Fruit fly (Drosophila melanogaster): ENCODE measurements around the gene spri.
A peak's percentile ranks its signal among the peaks of the same experiment; 100 is the strongest.

The spri gene

dm6 chrX:10540463-10540862, 44.8 kb downstream of the spri start:
- TF ChIP-seq CG14441 (GFP tag; IDR thresholded peaks at IDR 0.05) = no peak
- TF ChIP-seq Sin3A (optimal IDR thresholded peaks at IDR 0.05) = no peak
- TF ChIP-seq CG3726 (GFP tag; IDR thresholded peaks at IDR 0.05) = no peak
- TF ChIP-seq CG3407 (GFP tag; optimal IDR thresholded peaks at IDR 0.05) = peak; percentile 98
- peak; percentile 56 for TF ChIP-seq abd-A (tag; optimal IDR thresholded peaks at IDR 0.05)
- TF ChIP-seq hkb (optimal IDR thresholded peaks at IDR 0.05) = no peak
- no peak for TF ChIP-seq hkb (GFP tag; IDR thresholded peaks at IDR 0.05)
- TF ChIP-seq Stat92E (GFP tag; optimal IDR thresholded peaks at IDR 0.05) = no peak
- TF ChIP-seq jing (GFP tag; optimal IDR thresholded peaks at IDR 0.05) = no peak
- no peak for TF ChIP-seq gt (GFP tag; IDR thresholded peaks at IDR 0.05)
- TF ChIP-seq GATAe (GFP tag; conservative IDR thresholded peaks at IDR 0.05) = no peak
- no peak for TF ChIP-seq CG18764 (GFP tag; optimal IDR thresholded peaks at IDR 0.05)
- no peak for TF ChIP-seq kay (GFP tag; optimal IDR thresholded peaks at IDR 0.05)
- TF ChIP-seq Meics (GFP tag; optimal IDR thresholded peaks at IDR 0.05) = no peak
- no peak for TF ChIP-seq CG11085 (GFP tag; IDR thresholded peaks at IDR 0.05)
- TF ChIP-seq grau (tag; optimal IDR thresholded peaks at IDR 0.05) = no peak

- TF ChIP-seq sd (tag; optimal IDR thresholded peaks at IDR 0.05) = peak; percentile 35
- TF ChIP-seq CG7556 (GFP tag; optimal IDR thresholded peaks at IDR 0.05) = no peak
- no peak for TF ChIP-seq CG14014 (GFP tag; IDR thresholded peaks at IDR 0.05)
- TF ChIP-seq Ada2b (GFP tag; IDR thresholded peaks at IDR 0.05) = no peak
- no peak for TF ChIP-seq sug (tag; optimal IDR thresholded peaks at IDR 0.05)
- no peak for TF ChIP-seq CG1233 (GFP tag; optimal IDR thresholded peaks at IDR 0.05)
- TF ChIP-seq abd-A (tag; optimal IDR thresholded peaks at IDR 0.05) = no peak
- no peak for TF ChIP-seq otp (GFP tag; IDR thresholded peaks at IDR 0.05)
- TF ChIP-seq CG6683 (GFP tag; optimal IDR thresholded peaks at IDR 0.05) = no peak
- TF ChIP-seq crc (GFP tag; optimal IDR thresholded peaks at IDR 0.05) = no peak
- no peak for TF ChIP-seq zen (tag; optimal IDR thresholded peaks at IDR 0.05)
- 0 out of 2 replicates have a peak, but pooled peaks have one; percentile 9 for TF ChIP-seq Drgx (GFP tag; IDR thresholded peaks at IDR 0.05)
- TF ChIP-seq seq (GFP tag; IDR thresholded peaks at IDR 0.05) = no peak
- no peak for TF ChIP-seq rib (GFP tag; IDR thresholded peaks at IDR 0.05)
- TF ChIP-seq CTCF (GFP tag; optimal IDR thresholded peaks at IDR 0.05) = no peak
- TF ChIP-seq CG13624 (GFP tag; optimal IDR thresholded peaks at IDR 0.05) = no peak
- no peak for TF ChIP-seq Lpt (GFP tag; optimal IDR thresholded peaks at IDR 0.05)
- no peak for TF ChIP-seq bab2 (GFP tag; optimal IDR thresholded peaks at IDR 0.05)
- TF ChIP-seq CG4360 (GFP tag; IDR thresholded peaks at IDR 0.05) = peak; percentile 58
- no peak for TF ChIP-seq ase (GFP tag; IDR thresholded peaks at IDR 0.05)
- TF ChIP-seq nom (GFP tag; optimal IDR thresholded peaks at IDR 0.05) = no peak
- no peak for TF ChIP-seq CG3726 (GFP tag; IDR thresholded peaks at IDR 0.05)
- TF ChIP-seq lab (GFP tag; optimal IDR thresholded peaks at IDR 0.05) = no peak
Measured at dm6 chrX:10538807-10539509, 46.3 kb downstream of the spri start.

- TF ChIP-seq dimm (GFP tag; IDR thresholded peaks at IDR 0.05) = no peak
- no peak for TF ChIP-seq so (GFP tag; IDR thresholded peaks at IDR 0.05)
- TF ChIP-seq Sox102F (GFP tag; optimal IDR thresholded peaks at IDR 0.05) = peak; percentile 41
- TF ChIP-seq bcd (GFP tag; optimal IDR thresholded peaks at IDR 0.05) = no peak
- TF ChIP-seq NfI (GFP tag; optimal IDR thresholded peaks at IDR 0.05) = no peak
- peak; percentile 32 for TF ChIP-seq gsb-n (tag; optimal IDR thresholded peaks at IDR 0.05)
- TF ChIP-seq CG2129 (GFP tag; IDR thresholded peaks at IDR 0.05; ENCODE audit: partially characterized antibody) = no peak
- peak; percentile 12 for TF ChIP-seq nom (GFP tag; optimal IDR thresholded peaks at IDR 0.05)
- TF ChIP-seq Xrp1 (GFP tag; IDR thresholded peaks at IDR 0.05) = no peak
- no peak for TF ChIP-seq Dek (tag; optimal IDR thresholded peaks at IDR 0.05)
- TF ChIP-seq eve (GFP tag; optimal IDR thresholded peaks at IDR 0.05) = peak in 1 of 2 experiments; percentile 11
- peak; percentile 69 for TF ChIP-seq dmrt99B (tag; optimal IDR thresholded peaks at IDR 0.05)
- TF ChIP-seq Drgx (GFP tag; IDR thresholded peaks at IDR 0.05) = peak; percentile 43; the same call in 1 of the 2 replicates
- TF ChIP-seq CG8388 (GFP tag; optimal IDR thresholded peaks at IDR 0.05) = peak; percentile 15
- peak; percentile 7 for TF ChIP-seq CG2678 (tag; optimal IDR thresholded peaks at IDR 0.05)
Measured at dm6 chrX:10535912-10536629, 49.2 kb downstream of the spri start.

Measured in whole organism, embryonic.